Fruit fly (Drosophila melanogaster) S2 (cell line): Measurements from ENCODE around the gene CG9702.

Experiments used
- CG8478 ChIP-seq: fragments of >200 bp; optimal IDR thresholded peaks from 2 replicates; lab custom pipeline; 2018
- CTCF ChIP-seq, 2 experiments: fragments of >200 bp; optimal IDR thresholded peaks; 2 replicates each; lab custom pipeline; 2018

DNA sequence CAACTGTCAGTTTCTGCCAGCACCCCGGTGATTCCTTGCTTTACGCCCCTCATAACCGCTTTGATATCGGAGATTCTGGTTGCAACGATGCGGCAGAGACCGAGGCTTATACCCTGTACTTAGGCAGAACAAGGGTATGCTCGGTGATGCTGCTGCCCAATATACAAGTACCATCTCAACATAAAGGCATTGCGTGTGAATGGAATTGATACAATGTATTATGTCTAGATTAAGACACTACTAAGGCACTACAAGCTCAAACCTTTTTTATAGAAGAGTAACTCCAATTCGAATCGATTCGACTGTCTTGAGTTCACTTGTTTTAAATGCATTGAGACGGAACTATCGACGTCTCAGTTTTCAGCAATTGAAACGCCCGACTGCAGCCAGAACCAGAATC lies 12.0 kb upstream of the CG9702 start:
- TF ChIP-seq CG8478 (lab: Kevin White, UChicago) (no peak), CTCF (optimal IDR thresholded peaks at IDR 0.05; lab: Kevin White, UChicago) (no peak)
